Worm (Caenorhabditis elegans) whole organism, L1 larva: ENCODE data around the gene idpc-6.

Experiments used
- alr-1 ChIP-seq: fragments of 200-800 bp; sonication (Bioruptor generic); optimal IDR thresholded peaks from 2 replicates; lab custom pipeline; 2018; ENCODE audit warnings: borderline replicate concordance, mild to moderate bottlenecking, missing genetic modification characterization, missing compliant biosample characterization
- blmp-1 ChIP-seq: fragments of 150-350 bp; optimal IDR thresholded peaks from 2 replicates; lab custom pipeline; 2014; ENCODE audit warnings: missing biosample characterization, missing genetic modification characterization
- dpl-1 ChIP-seq, 3 experiments: fragments of 150-350 bp in 2 of 3; sonication (generic microtip) in 1 of 3; optimal IDR thresholded peaks; 2 replicates each; lab custom pipeline; 2014 to 2017; ENCODE audit warnings: missing biosample characterization in 3 of 3, missing genetic modification characterization in 3 of 3, missing genetic modification reagents in 3 of 3
- efl-1 ChIP-seq, 4 experiments: fragments of 150-350 bp; optimal IDR thresholded peaks in 3 of 4; peaks in 1 of 4; 1 replicate in 1 of 4; 2 replicates in 3 of 4; lab custom pipeline; 2014; ENCODE audit warnings: missing biosample characterization in 2 of 4, missing genetic modification characterization in 2 of 4, missing genetic modification reagents in 2 of 4
- egl-27 ChIP-seq, 2 experiments: fragments of 150-350 bp in 1 of 2; sonication (generic microtip); optimal IDR thresholded peaks; 3 replicates each; lab custom pipeline; 2017 to 2018; ENCODE audit warnings: missing biosample characterization in 2 of 2, missing genetic modification characterization in 2 of 2, missing genetic modification reagents in 2 of 2
- elt-3 ChIP-seq, 6 experiments: fragments of 150-350 bp in 1 of 6; sonication (generic microtip); optimal IDR thresholded peaks; 2 replicates each; lab custom pipeline; 2017 to 2018; ENCODE audit warnings: missing biosample characterization in 6 of 6, missing genetic modification characterization in 6 of 6, inconsistent platforms in 1 of 6
- fkh-10 ChIP-seq: sonication (generic microtip); optimal IDR thresholded peaks from 2 replicates; lab custom pipeline; 2017; ENCODE audit warnings: missing biosample characterization, missing genetic modification reagents, missing genetic modification characterization
- nhr-11 ChIP-seq: fragments of 150-350 bp; optimal IDR thresholded peaks from 2 replicates; lab custom pipeline; 2014; ENCODE audit warnings: missing biosample characterization, missing genetic modification characterization
- nhr-28 ChIP-seq: fragments of 150-350 bp; optimal IDR thresholded peaks from 2 replicates; lab custom pipeline; 2014; ENCODE audit warnings: missing biosample characterization, missing genetic modification characterization
- pqm-1 ChIP-seq: sonication (generic microtip); optimal IDR thresholded peaks from 3 replicates; lab custom pipeline; 2017; ENCODE audit warnings: missing biosample characterization, missing genetic modification characterization
- snpc-4 ChIP-seq: fragments of 150-350 bp; optimal IDR thresholded peaks from 2 replicates; lab custom pipeline; 2014; ENCODE audit warnings: missing biosample characterization, missing genetic modification characterization
- unc-130 ChIP-seq: fragments of 150-350 bp; optimal IDR thresholded peaks from 2 replicates; lab custom pipeline; 2017; ENCODE audit warnings: missing biosample characterization, missing genetic modification characterization, inconsistent platforms
- unc-62 ChIP-seq: fragments of 150-350 bp; optimal IDR thresholded peaks from 2 replicates; lab custom pipeline; 2014; ENCODE audit warnings: missing biosample characterization, missing genetic modification reagents, missing genetic modification characterization
- xbp-1 ChIP-seq: sonication (generic microtip); optimal IDR thresholded peaks from 2 replicates; lab custom pipeline; 2016; ENCODE audit warnings: missing genetic modification characterization, missing compliant biosample characterization

DNA sequence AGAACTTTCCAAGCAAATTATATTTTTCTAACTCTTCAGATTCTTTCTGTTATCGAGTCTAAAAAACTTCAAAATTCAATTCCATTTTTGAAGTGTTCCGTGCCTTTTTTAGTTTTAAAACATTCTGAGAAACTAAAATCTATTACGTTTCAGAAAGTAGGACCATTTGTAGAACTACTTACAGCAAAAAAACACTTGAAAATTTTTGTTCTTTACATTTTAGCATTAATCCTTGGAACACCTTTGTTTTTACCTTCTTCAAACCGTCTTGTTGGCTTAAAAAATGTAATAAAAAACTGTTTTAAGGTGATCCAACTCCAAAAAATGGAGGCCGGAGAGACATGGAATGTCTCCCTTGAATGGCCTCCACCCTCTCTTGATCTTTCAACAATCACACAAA, 11.7 kb upstream of the idpc-6 start, which contains the start of gene dop-2:
- TF ChIP-seq pqm-1 = no peak
- no peak for TF ChIP-seq snpc-4 (tag; lab: Kevin White, UChicago)
- TF ChIP-seq alr-1 = no peak
- TF ChIP-seq egl-27 (tag; optimal IDR thresholded peaks at IDR 0.05; lab: Kevin White, UChicago) = no peak
- TF ChIP-seq fkh-10 (GFP tag; lab: Kevin White, UChicago) = no peak
- no peak for TF ChIP-seq nhr-11 (tag; lab: Kevin White, UChicago)
- TF ChIP-seq dpl-1 (GFP tag; optimal IDR thresholded peaks at IDR 0.05; lab: Kevin White, UChicago) = no peak
- no peak for TF ChIP-seq nhr-28
- TF ChIP-seq efl-1 (optimal IDR thresholded peaks at IDR 0.05; lab: Kevin White, UChicago) = no peak
- no peak for TF ChIP-seq efl-1 (GFP tag; optimal IDR thresholded peaks at IDR 0.05 in 1 of 2; lab: Kevin White, UChicago)
- TF ChIP-seq blmp-1 (tag; lab: Kevin White, UChicago) = no peak
- no peak for TF ChIP-seq unc-62 (GFP tag; lab: Kevin White, UChicago)
- TF ChIP-seq elt-3 (tag; optimal IDR thresholded peaks at IDR 0.05; lab: Kevin White, UChicago) = no peak
- no peak for TF ChIP-seq unc-130 (tag; lab: Kevin White, UChicago)
- TF ChIP-seq xbp-1 (tag; lab: Kevin White, UChicago) = no peak
